Fruit fly (Drosophila melanogaster): Measurements from ENCODE around the gene nkd.
A peak's percentile ranks its signal among the peaks of the same experiment; 100 is the strongest.

The nkd gene

dm6 chr3L:19072177-19072603 lies 26.9 kb upstream of the nkd start (continued):
- no peak for TF ChIP-seq Kr (GFP tag; optimal IDR thresholded peaks at IDR 0.05)
- TF ChIP-seq trem (tag; optimal IDR thresholded peaks at IDR 0.05) = no peak
- TF ChIP-seq CG9609 (GFP tag; optimal IDR thresholded peaks at IDR 0.05) = no peak
- TF ChIP-seq CG30020 (tag; optimal IDR thresholded peaks at IDR 0.05) = no peak
- no peak for TF ChIP-seq CG8924 (tag; optimal IDR thresholded peaks at IDR 0.05)
- no peak for TF ChIP-seq br (optimal IDR thresholded peaks at IDR 0.05)
- TF ChIP-seq sima (GFP tag; optimal IDR thresholded peaks at IDR 0.05) = no peak
- TF ChIP-seq Dip3 (GFP tag; optimal IDR thresholded peaks at IDR 0.05) = no peak
- peak; percentile 4 for TF ChIP-seq sd (tag; optimal IDR thresholded peaks at IDR 0.05)
- TF ChIP-seq CG3281 (GFP tag; optimal IDR thresholded peaks at IDR 0.05) = peak; percentile 39
- no peak for TF ChIP-seq CG10209 (GFP tag; optimal IDR thresholded peaks at IDR 0.05)
- TF ChIP-seq CG8290 (GFP tag; optimal IDR thresholded peaks at IDR 0.05) = no peak
- peak in 1 of 2 experiments; percentile 27 for TF ChIP-seq CG8290 (tag; optimal IDR thresholded peaks at IDR 0.05)
- TF ChIP-seq pfk (GFP tag; optimal IDR thresholded peaks at IDR 0.05) = peak; percentile 16
- TF ChIP-seq lab (GFP tag; optimal IDR thresholded peaks at IDR 0.05) = peak; percentile 56
- no peak for TF ChIP-seq CG17385 (GFP tag; optimal IDR thresholded peaks at IDR 0.05)
- TF ChIP-seq B-H2 (GFP tag; optimal IDR thresholded peaks at IDR 0.05) = peak; percentile 54
- TF ChIP-seq gce (GFP tag; IDR thresholded peaks at IDR 0.05) = no peak
- TF ChIP-seq CG13894 (tag; optimal IDR thresholded peaks at IDR 0.05) = peak; percentile 84
- TF ChIP-seq CG18262 (tag; optimal IDR thresholded peaks at IDR 0.05) = no peak
- TF ChIP-seq CG10366 (GFP tag; IDR thresholded peaks at IDR 0.05) = no peak
- TF ChIP-seq Bgb (GFP tag; IDR thresholded peaks at IDR 0.05; ENCODE audit: partially characterized antibody) = peak; percentile 15; the same call in 1 of the 2 replicates
- TF ChIP-seq cwo (GFP tag; optimal IDR thresholded peaks at IDR 0.05) = peak; percentile 93
- no peak for TF ChIP-seq ewg (GFP tag; optimal IDR thresholded peaks at IDR 0.05)
- TF ChIP-seq sug (tag; optimal IDR thresholded peaks at IDR 0.05) = peak; percentile 89
- no peak for TF ChIP-seq Dp (GFP tag; optimal IDR thresholded peaks at IDR 0.05)
- no peak for TF ChIP-seq ase (GFP tag; IDR thresholded peaks at IDR 0.05)
- no peak for TF ChIP-seq Eip74EF (GFP tag; optimal IDR thresholded peaks at IDR 0.05)
- TF ChIP-seq Elba2 (GFP tag; optimal IDR thresholded peaks at IDR 0.05) = no peak
- no peak for TF ChIP-seq ato (GFP tag; IDR thresholded peaks at IDR 0.05; ENCODE audit: partially characterized antibody)
- no peak for TF ChIP-seq sens-2 (GFP tag; IDR thresholded peaks at IDR 0.05)
- TF ChIP-seq CG12219 (GFP tag; optimal IDR thresholded peaks at IDR 0.05) = peak; percentile 13
- no peak for TF ChIP-seq Sry-δ (GFP tag; optimal IDR thresholded peaks at IDR 0.05)
- no peak for TF ChIP-seq CG33557 (GFP tag; optimal IDR thresholded peaks at IDR 0.05)
- TF ChIP-seq CG4617 (GFP tag; optimal IDR thresholded peaks at IDR 0.05; ENCODE audit: borderline replicate concordance) = no peak
- TF ChIP-seq CG42726 (GFP tag; IDR thresholded peaks at IDR 0.05; ENCODE audit: partially characterized antibody) = no peak
- peak; percentile 28 for TF ChIP-seq grn (GFP tag; optimal IDR thresholded peaks at IDR 0.05)
- peak; percentile 77 for TF ChIP-seq sqz (GFP tag; optimal IDR thresholded peaks at IDR 0.05)
- TF ChIP-seq CG17829 (tag; optimal IDR thresholded peaks at IDR 0.05) = no peak
- TF ChIP-seq fu2 (GFP tag; optimal IDR thresholded peaks at IDR 0.05) = no peak
- TF ChIP-seq CG15514 (GFP tag; optimal IDR thresholded peaks at IDR 0.05) = peak; percentile 38
- TF ChIP-seq CG2712 (tag; optimal IDR thresholded peaks at IDR 0.05) = no peak
- no peak for TF ChIP-seq CG2889 (GFP tag; IDR thresholded peaks at IDR 0.05)
- peak; percentile 53 for TF ChIP-seq abd-A (tag; optimal IDR thresholded peaks at IDR 0.05)
- no peak for TF ChIP-seq chm (GFP tag; IDR thresholded peaks at IDR 0.05)
- TF ChIP-seq ac (GFP tag; optimal IDR thresholded peaks at IDR 0.05) = no peak
- TF ChIP-seq CG3847 (GFP tag; IDR thresholded peaks at IDR 0.05) = no peak
- TF ChIP-seq CG4707 (GFP tag; optimal IDR thresholded peaks at IDR 0.05) = no peak
- TF ChIP-seq Trl (optimal IDR thresholded peaks at IDR 0.05) = peak; percentile 10 to 74
- TF ChIP-seq Trl (GFP tag; optimal IDR thresholded peaks at IDR 0.05) = no peak
- peak; percentile 24 for TF ChIP-seq ATbp (GFP tag; optimal IDR thresholded peaks at IDR 0.05)
